Fruit fly (Drosophila melanogaster) whole organism, prepupa: Measurements from ENCODE around the gene upd3.

ENCODE experiments used
- CG10631 ChIP-seq: fragments of 200-800 bp; sonication (Bioruptor generic); optimal IDR thresholded peaks from 2 replicates; lab custom pipeline; 2016; ENCODE audit warnings: missing biosample characterization, missing genetic modification characterization
- CG11762 ChIP-seq: fragments of 200-800 bp; sonication (Bioruptor generic); optimal IDR thresholded peaks from 3 replicates; lab custom pipeline; 2016; ENCODE audit warnings: missing biosample characterization, missing genetic modification characterization; ENCODE audit not compliant: insufficient read depth
- CG11902 ChIP-seq: fragments of 200-800 bp; sonication (Bioruptor generic); optimal IDR thresholded peaks from 3 replicates; lab custom pipeline; 2016; ENCODE audit warnings: missing biosample characterization, missing genetic modification characterization
- CG1621 ChIP-seq: fragments of 200-800 bp; sonication (Bioruptor generic); optimal IDR thresholded peaks from 3 replicates; lab custom pipeline; 2018; ENCODE audit warnings: missing biosample characterization, mild to moderate bottlenecking, missing genetic modification characterization
- CG16779 ChIP-seq: fragments of 200-800 bp; sonication (Bioruptor generic); optimal IDR thresholded peaks from 3 replicates; lab custom pipeline; 2017; ENCODE audit warnings: missing biosample characterization, mild to moderate bottlenecking, missing genetic modification characterization
- CG3032 ChIP-seq: fragments of 200-800 bp; optimal IDR thresholded peaks from 2 replicates; lab custom pipeline; 2019; ENCODE audit warnings: missing biosample characterization, mild to moderate bottlenecking, missing genetic modification characterization, moderate library complexity
- CG31627 ChIP-seq: fragments of 200-800 bp; sonication (Bioruptor generic); optimal IDR thresholded peaks from 3 replicates; lab custom pipeline; 2016; ENCODE audit warnings: missing biosample characterization, missing genetic modification characterization
- CG34406 ChIP-seq: fragments of 200-800 bp; sonication (Bioruptor generic); optimal IDR thresholded peaks from 3 replicates; lab custom pipeline; 2016; ENCODE audit warnings: missing biosample characterization, missing genetic modification characterization
- CG6276 ChIP-seq: fragments of 200-800 bp; sonication (Bioruptor generic); optimal IDR thresholded peaks from 2 replicates; lab custom pipeline; 2017; ENCODE audit warnings: missing biosample characterization, mild to moderate bottlenecking, missing genetic modification characterization
- CG6792 ChIP-seq: fragments of 200-800 bp; sonication (Bioruptor generic); optimal IDR thresholded peaks from 3 replicates; lab custom pipeline; 2016; ENCODE audit warnings: missing biosample characterization, missing genetic modification characterization
- CG8119 ChIP-seq: fragments of 200-800 bp; sonication (Bioruptor generic); IDR thresholded peaks from 3 replicates; pipeline ENCODE4 v1.3.6; 2022; ENCODE audit warnings: missing biosample characterization, missing genetic modification characterization
- CG8319 ChIP-seq: fragments of 200-800 bp; sonication (Bioruptor generic); optimal IDR thresholded peaks from 3 replicates; lab custom pipeline; 2016; ENCODE audit warnings: missing biosample characterization, missing genetic modification characterization
- CG8632 ChIP-seq: fragments of 200-800 bp; sonication (Bioruptor generic); optimal IDR thresholded peaks from 3 replicates; lab custom pipeline; 2016; ENCODE audit warnings: missing biosample characterization, missing genetic modification characterization
- CG9139 ChIP-seq: fragments of 200-800 bp; sonication (Bioruptor generic); optimal IDR thresholded peaks from 3 replicates; lab custom pipeline; 2017; ENCODE audit warnings: missing biosample characterization, mild to moderate bottlenecking, missing genetic modification characterization
- Eip75B ChIP-seq: fragments of 200-800 bp; sonication (Bioruptor generic); optimal IDR thresholded peaks from 3 replicates; lab custom pipeline; 2016; ENCODE audit warnings: missing biosample characterization, missing genetic modification characterization
- Eip78C ChIP-seq: fragments of 200-800 bp; sonication (Bioruptor generic); peaks from one replicate; lab custom pipeline; 2016; ENCODE audit warnings: missing biosample characterization, missing genetic modification characterization
- Met ChIP-seq: fragments of 200-800 bp; sonication (Bioruptor generic); optimal IDR thresholded peaks from 3 replicates; lab custom pipeline; 2016; ENCODE audit warnings: missing biosample characterization, missing genetic modification characterization
- OdsH ChIP-seq: fragments of 200-800 bp; sonication (Bioruptor generic); optimal IDR thresholded peaks from 3 replicates; lab custom pipeline; 2016; ENCODE audit warnings: missing biosample characterization, missing genetic modification characterization
- Smox ChIP-seq: fragments of 200-800 bp; sonication (Bioruptor generic); optimal IDR thresholded peaks from 3 replicates; lab custom pipeline; 2016; ENCODE audit warnings: missing biosample characterization, missing genetic modification characterization
- Sox102F ChIP-seq: fragments of 200-800 bp; sonication (Bioruptor generic); optimal IDR thresholded peaks from 2 replicates; lab custom pipeline; 2016; ENCODE audit warnings: missing biosample characterization, mild to moderate bottlenecking, missing genetic modification characterization
- Sox14 ChIP-seq: fragments of 200-800 bp; sonication (Bioruptor generic); optimal IDR thresholded peaks from 3 replicates; lab custom pipeline; 2016; ENCODE audit warnings: missing biosample characterization, missing genetic modification characterization
- acj6 ChIP-seq: fragments of 200-800 bp; sonication (Bioruptor generic); optimal IDR thresholded peaks from 3 replicates; lab custom pipeline; 2016; ENCODE audit warnings: missing biosample characterization, missing genetic modification characterization
- cyc ChIP-seq: fragments of 200-800 bp; sonication (Bioruptor generic); optimal IDR thresholded peaks from 3 replicates; lab custom pipeline; 2016; ENCODE audit warnings: missing biosample characterization, missing genetic modification characterization
- dac ChIP-seq: fragments of 200-800 bp; sonication (Bioruptor generic); optimal IDR thresholded peaks from 2 replicates; lab custom pipeline; 2017; ENCODE audit warnings: missing biosample characterization, mild to moderate bottlenecking, missing genetic modification characterization
- dsx ChIP-seq: fragments of 200-800 bp; optimal IDR thresholded peaks from 3 replicates; lab custom pipeline; 2019; ENCODE audit warnings: missing biosample characterization, mild to moderate bottlenecking, missing genetic modification characterization, moderate library complexity; ENCODE audit not compliant: poor library complexity, severe bottlenecking
- eg ChIP-seq: fragments of 200-800 bp; sonication (Bioruptor generic); IDR thresholded peaks from 3 replicates; pipeline ENCODE4 v1.3.6; 2022; ENCODE audit warnings: missing biosample characterization, missing genetic modification characterization
- esn ChIP-seq: fragments of 200-800 bp; sonication (Bioruptor generic); optimal IDR thresholded peaks from 2 replicates; lab custom pipeline; 2016; ENCODE audit warnings: missing biosample characterization, mild to moderate bottlenecking, missing genetic modification characterization, moderate library complexity
- fd85E ChIP-seq: fragments of 200-800 bp; sonication (Bioruptor generic); optimal IDR thresholded peaks from 3 replicates; lab custom pipeline; 2016; ENCODE audit warnings: missing biosample characterization, missing genetic modification characterization
- fkh ChIP-seq: fragments of 200-800 bp; sonication (Bioruptor generic); optimal IDR thresholded peaks from 3 replicates; lab custom pipeline; 2017; ENCODE audit warnings: missing biosample characterization, mild to moderate bottlenecking, missing genetic modification characterization, moderate library complexity
- lz ChIP-seq: fragments of 200-800 bp; sonication (Bioruptor generic); optimal IDR thresholded peaks from 3 replicates; lab custom pipeline; 2016; ENCODE audit warnings: missing biosample characterization, missing genetic modification characterization
- net ChIP-seq: fragments of 200-800 bp; sonication (Bioruptor generic); optimal IDR thresholded peaks from 3 replicates; lab custom pipeline; 2016; ENCODE audit warnings: missing biosample characterization, missing genetic modification characterization
- pdm3 ChIP-seq: fragments of 200-800 bp; sonication (Bioruptor generic); optimal IDR thresholded peaks from 3 replicates; lab custom pipeline; 2016; ENCODE audit warnings: missing biosample characterization, missing genetic modification characterization
- svp ChIP-seq: fragments of 200-800 bp; sonication (Bioruptor generic); peaks from one replicate; lab custom pipeline; 2016; ENCODE audit warnings: missing biosample characterization, missing genetic modification characterization
- topi ChIP-seq: fragments of 200-800 bp; sonication (Bioruptor generic); optimal IDR thresholded peaks from 3 replicates; lab custom pipeline; 2016; ENCODE audit warnings: missing biosample characterization, missing genetic modification characterization
- vri ChIP-seq: fragments of 200-800 bp; sonication (Bioruptor generic); optimal IDR thresholded peaks from 3 replicates; lab custom pipeline; 2016; ENCODE audit warnings: missing biosample characterization, mild to moderate bottlenecking, missing genetic modification characterization

Gene upd3

dm6 chrX:18294031-18294430, 17.0 kb downstream of the upd3 start (continued):
- TF ChIP-seq OdsH (peak; percentile 85), CG8632 (peak; percentile 89), fd85E (peak; percentile 20), CG31627 (peak; percentile 92), Sox102F (GFP tag; lab: Kevin White, UChicago) (peak; percentile 92), CG11762 (GFP tag; lab: Kevin White, UChicago) (peak; percentile 77), Met (peak; percentile 90), svp (GFP tag; lab: Kevin White, UChicago) (peak; percentile 97), net (GFP tag; lab: Kevin White, UChicago) (peak; percentile 85), CG8119 (GFP tag; lab: Robert Waterston, UW) (peak; percentile 85), esn (peak; percentile 92), CG10631 (GFP tag; lab: Kevin White, UChicago) (peak; percentile 74), Eip75B (GFP tag; lab: Kevin White, UChicago) (peak; percentile 84), CG6276 (peak; percentile 70), CG6792 (GFP tag; lab: Kevin White, UChicago) (peak; percentile 93), CG3032 (tag; lab: Kevin White, UChicago) (peak; percentile 48), CG16779 (peak; percentile 57), acj6 (GFP tag; lab: Kevin White, UChicago) (peak; percentile 83)

- TF ChIP-seq CG8319 (GFP tag; lab: Kevin White, UChicago) (no peak), dac (GFP tag; lab: Kevin White, UChicago) (no peak)
Measured at dm6 chrX:18297905-18298630, 21.0 kb downstream of the upd3 start.

- no peak for TF ChIP-seq CG10631 (GFP tag; lab: Kevin White, UChicago)
- TF ChIP-seq Met, result no peak
- no peak for TF ChIP-seq CG8632
- TF ChIP-seq CG1621, result no peak
- TF ChIP-seq lz (GFP tag; lab: Kevin White, UChicago), result no peak
- TF ChIP-seq Sox14 (GFP tag; lab: Kevin White, UChicago), result no peak
- TF ChIP-seq fd85E, result no peak
- TF ChIP-seq CG3032 (tag; lab: Kevin White, UChicago), result no peak
- TF ChIP-seq esn, result no peak
- TF ChIP-seq cyc, result no peak
- TF ChIP-seq CG9139 (GFP tag; lab: Kevin White, UChicago), result no peak
- TF ChIP-seq Smox (GFP tag; lab: Kevin White, UChicago), result no peak
- no peak for TF ChIP-seq fkh (GFP tag; lab: Kevin White, UChicago)
- TF ChIP-seq net (GFP tag; lab: Kevin White, UChicago), result no peak
Measured at dm6 chrX:18300775-18301316, 23.8 kb downstream of the upd3 start.

- TF ChIP-seq pdm3 (no peak), dsx (no peak), topi (GFP tag; lab: Kevin White, UChicago) (no peak), CG11902 (no peak), CG34406 (GFP tag; lab: Kevin White, UChicago) (no peak), Eip75B (GFP tag; lab: Kevin White, UChicago) (no peak), CG8319 (GFP tag; lab: Kevin White, UChicago) (no peak), vri (no peak), lz (GFP tag; lab: Kevin White, UChicago) (no peak), eg (GFP tag; lab: Robert Waterston, UW) (no peak), Eip78C (GFP tag; lab: Kevin White, UChicago) (no peak), CG10631 (GFP tag; lab: Kevin White, UChicago) (no peak)
Measured at dm6 chrX:18303580-18304305, 26.7 kb downstream of the upd3 start.
